Worm (Caenorhabditis elegans) whole organism, late embryonic: Measurements from ENCODE around the gene T11G6.2.

Experiments used
- C08G9.2 ChIP-seq: sonication (generic microtip); optimal IDR thresholded peaks from 2 replicates; lab custom pipeline; 2016; ENCODE audit warnings: mild to moderate bottlenecking, missing genetic modification characterization, moderate library complexity, missing compliant biosample characterization
- C38D4.7 ChIP-seq: fragments of 200-800 bp; sonication (Bioruptor generic); optimal IDR thresholded peaks from 2 replicates; lab custom pipeline; 2018; ENCODE audit warnings: mild to moderate bottlenecking, missing genetic modification characterization, moderate library complexity, missing compliant biosample characterization
- K02D7.2 ChIP-seq: sonication (generic microtip); optimal IDR thresholded peaks from 2 replicates; lab custom pipeline; 2017; ENCODE audit warnings: mild to moderate bottlenecking, missing genetic modification characterization, missing compliant biosample characterization
- T23F11.4 ChIP-seq: fragments of 200-800 bp; sonication (Bioruptor generic); optimal IDR thresholded peaks from 2 replicates; lab custom pipeline; 2018; ENCODE audit warnings: mild to moderate bottlenecking, missing genetic modification characterization, missing compliant biosample characterization
- ama-1 ChIP-seq: fragments of 150-350 bp; optimal IDR thresholded peaks from 2 replicates; lab custom pipeline; 2014
- ceh-14 ChIP-seq: sonication (generic microtip); optimal IDR thresholded peaks from 2 replicates; lab custom pipeline; 2016; ENCODE audit warnings: missing genotype, missing genetic modification characterization, missing compliant biosample characterization
- ceh-30 ChIP-seq: fragments of 150-350 bp; optimal IDR thresholded peaks from 2 replicates; lab custom pipeline; 2014; ENCODE audit warnings: missing biosample characterization, missing genetic modification characterization
- ceh-45 ChIP-seq: fragments of 200-800 bp; sonication (Bioruptor generic); IDR thresholded peaks from 2 replicates; pipeline ENCODE4 v1.3.6; 2022; ENCODE audit warnings: missing genetic modification reagents, missing genetic modification characterization, missing compliant biosample characterization
- ceh-48 ChIP-seq: sonication (generic microtip); optimal IDR thresholded peaks from 2 replicates; lab custom pipeline; 2016; ENCODE audit warnings: missing genetic modification characterization, inconsistent platforms, missing compliant biosample characterization
- ceh-6 ChIP-seq: fragments of 200-800 bp; sonication (Bioruptor generic); optimal IDR thresholded peaks from 2 replicates; lab custom pipeline; 2018; ENCODE audit warnings: mild to moderate bottlenecking, missing genetic modification characterization, missing compliant biosample characterization
- che-1 ChIP-seq: sonication (generic microtip); optimal IDR thresholded peaks from 2 replicates; lab custom pipeline; 2016; ENCODE audit warnings: mild to moderate bottlenecking, missing genetic modification characterization, missing compliant biosample characterization
- dmd-4 ChIP-seq: sonication (generic microtip); optimal IDR thresholded peaks from 2 replicates; lab custom pipeline; 2016; ENCODE audit warnings: borderline replicate concordance, missing genetic modification characterization, missing compliant biosample characterization
- elt-4 ChIP-seq: sonication (generic microtip); optimal IDR thresholded peaks from 2 replicates; lab custom pipeline; 2016; ENCODE audit warnings: missing genetic modification characterization, missing compliant biosample characterization
- ets-4 ChIP-seq: sonication (generic microtip); optimal IDR thresholded peaks from 2 replicates; lab custom pipeline; 2016; ENCODE audit warnings: missing genetic modification characterization, missing compliant biosample characterization
- eyg-1 ChIP-seq: sonication (generic microtip); optimal IDR thresholded peaks from 2 replicates; lab custom pipeline; 2016; ENCODE audit warnings: missing genotype, missing genetic modification characterization, missing compliant biosample characterization
- fkh-10 ChIP-seq: fragments of 150-350 bp; optimal IDR thresholded peaks from 2 replicates; lab custom pipeline; 2014; ENCODE audit warnings: missing biosample characterization, missing genetic modification reagents, missing genetic modification characterization
- lim-6 ChIP-seq: sonication (generic microtip); optimal IDR thresholded peaks from 2 replicates; lab custom pipeline; 2016; ENCODE audit warnings: missing genetic modification characterization, missing compliant biosample characterization
- madf-2 ChIP-seq: sonication (generic microtip); optimal IDR thresholded peaks from 2 replicates; lab custom pipeline; 2017; ENCODE audit warnings: missing genetic modification characterization, missing compliant biosample characterization
- nfya-1 ChIP-seq: sonication (generic microtip); optimal IDR thresholded peaks from 2 replicates; lab custom pipeline; 2017; ENCODE audit warnings: missing genetic modification characterization, mild to moderate bottlenecking, missing compliant biosample characterization, antibody characterized with exemption, moderate library complexity
- nhr-11 ChIP-seq: fragments of 150-350 bp; optimal IDR thresholded peaks from 2 replicates; lab custom pipeline; 2014; ENCODE audit warnings: missing biosample characterization, missing genetic modification characterization
- npax-4 ChIP-seq: sonication (generic microtip); optimal IDR thresholded peaks from 2 replicates; lab custom pipeline; 2016; ENCODE audit warnings: missing genetic modification characterization, missing compliant biosample characterization
- odd-2 ChIP-seq: sonication (generic microtip); optimal IDR thresholded peaks from 2 replicates; lab custom pipeline; 2017; ENCODE audit warnings: antibody characterized with exemption, mild to moderate bottlenecking, missing genetic modification characterization, missing compliant biosample characterization
- pat-9 ChIP-seq: fragments of 200-800 bp; sonication (Bioruptor generic); optimal IDR thresholded peaks from 2 replicates; lab custom pipeline; 2018; ENCODE audit warnings: mild to moderate bottlenecking, missing genetic modification characterization, moderate library complexity, missing compliant biosample characterization
- pha-4 ChIP-seq: fragments of 150-350 bp; optimal IDR thresholded peaks from 2 replicates; lab custom pipeline; 2018; ENCODE audit warnings: missing biosample characterization, missing genetic modification reagents, missing genetic modification characterization
- pqm-1 ChIP-seq: sonication (generic microtip); optimal IDR thresholded peaks from 2 replicates; lab custom pipeline; 2016; ENCODE audit warnings: missing genetic modification characterization, missing compliant biosample characterization
- pros-1 ChIP-seq: fragments of 150-350 bp; optimal IDR thresholded peaks from 2 replicates; lab custom pipeline; 2014; ENCODE audit warnings: missing biosample characterization, missing genetic modification reagents, missing genetic modification characterization
- ref-2 ChIP-seq: sonication (generic microtip); optimal IDR thresholded peaks from 2 replicates; lab custom pipeline; 2016; ENCODE audit warnings: missing genetic modification characterization, missing compliant biosample characterization
- rnt-1 ChIP-seq: sonication (generic microtip); optimal IDR thresholded peaks from 2 replicates; lab custom pipeline; 2016; ENCODE audit warnings: missing genetic modification characterization, missing compliant biosample characterization
- sox-2 ChIP-seq: fragments of 200-800 bp; sonication (Bioruptor generic); IDR thresholded peaks from 2 replicates; pipeline ENCODE4 v1.3.6; 2022; ENCODE audit warnings: missing genetic modification reagents, missing genetic modification characterization, missing compliant biosample characterization
- tbx-2 ChIP-seq: sonication (generic microtip); optimal IDR thresholded peaks from 2 replicates; lab custom pipeline; 2016; ENCODE audit warnings: missing genetic modification characterization, missing compliant biosample characterization
- tbx-7 ChIP-seq: sonication (generic microtip); optimal IDR thresholded peaks from 2 replicates; lab custom pipeline; 2016; ENCODE audit warnings: missing genotype, missing genetic modification characterization, missing compliant biosample characterization
- unc-3 ChIP-seq, 2 experiments: fragments of 200-800 bp in 1 of 2; sonication (Bioruptor generic) in 1 of 2; sonication (generic microtip) in 1 of 2; conservative IDR thresholded peaks in 1 of 2; optimal IDR thresholded peaks in 1 of 2; 2 replicates each; pipeline versions ENCODE4 v1.3.6 to Lab custom; 2016 to 2022; ENCODE audit warnings: missing compliant biosample characterization in 2 of 2, missing genetic modification characterization in 2 of 2, missing genetic modification reagents in 1 of 2
- zip-5 ChIP-seq: sonication (generic microtip); optimal IDR thresholded peaks from 2 replicates; lab custom pipeline; 2016; ENCODE audit warnings: missing genetic modification characterization, missing compliant biosample characterization
- ztf-16 ChIP-seq: sonication (generic microtip); optimal IDR thresholded peaks from 2 replicates; lab custom pipeline; 2017; ENCODE audit warnings: missing genetic modification characterization, missing compliant biosample characterization

Gene T11G6.2

ce11 chrIV:10896512-10896911 lies 38.2 kb upstream of the T11G6.2 start, which contains the start of gene srlf-13:
Gene srlf-13 (minus strand): TSS chrIV:10896612.
- TF ChIP-seq ceh-45 (no peak), sox-2 (GFP tag; lab: Robert Waterston, UW) (no peak), ref-2 (tag; lab: Kevin White, UChicago) (no peak), lim-6 (no peak)

DNA sequence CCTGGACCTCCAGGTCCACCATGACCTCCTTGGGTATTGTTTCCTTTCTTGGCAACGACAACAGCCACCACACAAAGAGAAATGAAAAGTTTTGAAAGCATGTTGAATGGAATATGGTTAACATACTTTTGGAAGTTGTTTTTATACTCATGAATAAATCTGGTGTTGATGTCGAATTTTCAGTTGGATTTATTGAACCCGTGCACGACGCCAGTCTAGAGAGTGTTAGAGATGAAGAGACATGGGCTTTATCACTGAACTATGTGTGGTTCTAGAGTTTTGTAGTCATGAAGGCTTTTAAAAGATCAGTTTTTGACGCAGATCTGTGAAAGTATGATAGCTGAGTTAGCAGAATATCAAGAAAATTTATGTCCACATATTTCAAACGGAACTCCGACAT lies 36.0 kb upstream of the T11G6.2 start, which contains the start of gene srlf-14:
Gene srlf-14 (minus strand): TSS at position 101 of the 400 bp plus-strand sequence.
- TF ChIP-seq nhr-11 (tag; lab: Kevin White, UChicago) = no peak
- no peak for TF ChIP-seq pqm-1 (tag; lab: Kevin White, UChicago)
- TF ChIP-seq madf-2 = no peak

ce11 chrIV:10891993-10892392 lies 33.7 kb upstream of the T11G6.2 start, which contains the start of gene srlf-12:
Gene srlf-12 (minus strand): TSS chrIV:10892093.
- TF ChIP-seq npax-4 (no peak), tbx-7 (tag; lab: Kevin White, UChicago) (no peak), C08G9.2 (tag; lab: Kevin White, UChicago) (no peak), che-1 (tag; lab: Kevin White, UChicago) (no peak), eyg-1 (no peak), pros-1 (no peak), ama-1 (lab: Kevin White, UChicago) (no peak), nfya-1 (tag; lab: Kevin White, UChicago) (no peak), T23F11.4 (GFP tag; lab: Kevin White, UChicago) (no peak), ceh-6 (GFP tag; lab: Kevin White, UChicago) (no peak)

ce11 chrIV:10889820-10890462 lies 31.6 kb upstream of the T11G6.2 start, which contains the start of gene F13E9.15:
Gene F13E9.15 (minus strand): TSS chrIV:10889870.
- TF ChIP-seq ceh-6 (GFP tag; lab: Kevin White, UChicago) = no peak
- TF ChIP-seq che-1 (tag; lab: Kevin White, UChicago) = no peak
- TF ChIP-seq ets-4 (tag; lab: Kevin White, UChicago) = no peak
- no peak for TF ChIP-seq pat-9 (tag; lab: Kevin White, UChicago)
- TF ChIP-seq pqm-1 (tag; lab: Kevin White, UChicago) = no peak
- TF ChIP-seq eyg-1 = no peak
- TF ChIP-seq dmd-4 (tag; lab: Kevin White, UChicago) = no peak
- TF ChIP-seq fkh-10 (GFP tag; lab: Kevin White, UChicago) = no peak
- no peak for TF ChIP-seq tbx-7 (tag; lab: Kevin White, UChicago)
- TF ChIP-seq ztf-16 = no peak
- TF ChIP-seq zip-5 (tag; lab: Kevin White, UChicago) = no peak
- TF ChIP-seq ama-1 (lab: Kevin White, UChicago) = no peak
- no peak for TF ChIP-seq ceh-30 (tag; lab: Kevin White, UChicago)

DNA sequence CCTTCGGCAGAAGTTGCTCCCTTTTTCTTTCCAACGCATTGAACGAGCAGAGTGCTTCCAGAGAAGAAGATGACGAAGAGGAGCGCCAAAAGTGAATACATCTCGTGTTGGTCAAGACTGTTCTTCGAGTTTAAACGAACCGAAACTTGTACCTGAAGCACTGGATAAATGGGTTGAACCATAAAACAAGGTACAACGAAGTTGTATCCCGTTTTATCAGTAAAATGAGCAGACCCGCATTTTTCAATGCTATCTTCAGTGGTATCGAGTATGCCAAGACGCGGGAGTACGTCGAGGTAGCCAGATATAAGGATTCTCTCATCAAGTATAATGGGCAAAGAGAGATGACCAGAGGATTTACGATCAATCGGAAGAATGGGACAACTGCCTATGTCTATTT lies 29.0 kb upstream of the T11G6.2 start, which contains the start of gene F13E9.16:
Gene F13E9.16 (minus strand): TSS at position 101 of the 400 bp plus-strand sequence.
- TF ChIP-seq elt-4 (tag; lab: Kevin White, UChicago) (no peak), odd-2 (no peak), ref-2 (tag; lab: Kevin White, UChicago) (no peak), sox-2 (GFP tag; lab: Robert Waterston, UW) (no peak), pha-4 (tag; lab: Kevin White, UChicago) (no peak), tbx-2 (tag; lab: Kevin White, UChicago) (no peak), ceh-48 (tag; lab: Kevin White, UChicago) (no peak), rnt-1 (tag; lab: Kevin White, UChicago) (no peak), ceh-14 (tag; lab: Kevin White, UChicago) (no peak), K02D7.2 (tag; lab: Kevin White, UChicago) (no peak), ceh-45 (no peak), ets-4 (tag; lab: Kevin White, UChicago) (no peak), C38D4.7 (GFP tag; lab: Kevin White, UChicago) (no peak), nhr-11 (tag; lab: Kevin White, UChicago) (no peak), unc-3 (GFP tag; conservative IDR thresholded peaks at IDR 0.05; lab: Robert Waterston, UW) (no peak), unc-3 (tag; optimal IDR thresholded peaks at IDR 0.05; lab: Kevin White, UChicago) (no peak), npax-4 (no peak), T23F11.4 (GFP tag; lab: Kevin White, UChicago) (no peak)
